Fruit fly (Drosophila melanogaster) whole organism, wandering third instar larva: ENCODE data around the gene Usp32.

Experiments used
- Dfd ChIP-seq: fragments of >200 bp; optimal IDR thresholded peaks from 2 replicates; lab custom pipeline; 2017; ENCODE audit warnings: missing biosample characterization, missing genetic modification characterization
- Hr78 ChIP-seq: fragments of >200 bp; optimal IDR thresholded peaks from 2 replicates; lab custom pipeline; 2017; ENCODE audit warnings: missing biosample characterization, missing genetic modification characterization
- Mio ChIP-seq: sonication (Bioruptor generic); optimal IDR thresholded peaks from 2 replicates; lab custom pipeline; 2016; ENCODE audit warnings: missing biosample characterization, missing genetic modification characterization
- N ChIP-seq: fragments of >200 bp; optimal IDR thresholded peaks from 2 replicates; lab custom pipeline; 2018; ENCODE audit warnings: missing biosample characterization, missing external identifiers, missing genetic modification characterization
- OdsH ChIP-seq: fragments of 200-800 bp; sonication (Bioruptor generic); optimal IDR thresholded peaks from 2 replicates; lab custom pipeline; 2016; ENCODE audit warnings: missing biosample characterization, mild to moderate bottlenecking, missing genetic modification characterization
- br ChIP-seq: fragments of 200-800 bp; sonication (Bioruptor generic); optimal IDR thresholded peaks from 2 replicates; lab custom pipeline; 2016; ENCODE audit warnings: missing biosample characterization, missing genetic modification characterization
- brk ChIP-seq: fragments of 200-800 bp; sonication (Bioruptor generic); optimal IDR thresholded peaks from 2 replicates; lab custom pipeline; 2016; ENCODE audit warnings: missing biosample characterization, mild to moderate bottlenecking, missing genetic modification characterization
- dsf ChIP-seq: sonication (Bioruptor generic); optimal IDR thresholded peaks from 2 replicates; lab custom pipeline; 2016; ENCODE audit warnings: missing biosample characterization, missing genetic modification characterization, borderline replicate concordance
- h ChIP-seq: fragments of 200-800 bp; sonication (Bioruptor generic); optimal IDR thresholded peaks from 3 replicates; lab custom pipeline; 2016; ENCODE audit warnings: missing biosample characterization, mild to moderate bottlenecking, missing genetic modification characterization
- lola ChIP-seq: fragments of >200 bp; optimal IDR thresholded peaks from 2 replicates; lab custom pipeline; 2017; ENCODE audit warnings: missing biosample characterization, missing genetic modification characterization

dm6 chr3L:19903400-19903846, 32.5 kb downstream of the Usp32 start:
- TF ChIP-seq lola (no peak), Mio (GFP tag; lab: Kevin White, UChicago) (no peak), br (GFP tag; lab: Kevin White, UChicago) (no peak), OdsH (no peak), h (GFP tag; lab: Kevin White, UChicago) (no peak), Hr78 (GFP tag; lab: Kevin White, UChicago) (no peak), N (no peak), brk (GFP tag; lab: Kevin White, UChicago) (no peak), dsf (GFP tag; lab: Kevin White, UChicago) (no peak), Dfd (GFP tag; lab: Kevin White, UChicago) (no peak)
